Worm (Caenorhabditis elegans) whole organism, midembryonic: ENCODE data around the gene F21D9.8.

Source experiments
- T22C8.4 ChIP-seq: fragments of 200-800 bp; sonication (Bioruptor generic); IDR thresholded peaks from 2 replicates; pipeline ENCODE4 v1.3.6; 2022; ENCODE audit warnings: missing genetic modification characterization, missing compliant biosample characterization
- cog-1 ChIP-seq: sonication (generic microtip); optimal IDR thresholded peaks from 2 replicates; lab custom pipeline; 2016; ENCODE audit warnings: missing genetic modification characterization, missing compliant biosample characterization
- flt-1 ChIP-seq: fragments of 200-800 bp; sonication (Bioruptor generic); IDR thresholded peaks from 2 replicates; pipeline ENCODE4 v1.3.6; 2022; ENCODE audit warnings: missing genetic modification characterization, missing compliant biosample characterization
- klf-2 ChIP-seq: fragments of 200-800 bp; sonication (Bioruptor generic); conservative IDR thresholded peaks from 2 replicates; pipeline ENCODE4 v1.3.6; 2022; ENCODE audit warnings: missing genetic modification reagents, missing genetic modification characterization, missing compliant biosample characterization
- med-1 ChIP-seq: sonication (generic microtip); optimal IDR thresholded peaks from 2 replicates; lab custom pipeline; 2017; ENCODE audit warnings: missing genetic modification characterization, mild to moderate bottlenecking, missing compliant biosample characterization, antibody characterized with exemption, missing genetic modification reagents; ENCODE audit not compliant: insufficient read depth
- ref-1 ChIP-seq: fragments of 200-800 bp; sonication (Bioruptor generic); conservative IDR thresholded peaks from 2 replicates; pipeline ENCODE4 v1.3.6; 2022; ENCODE audit warnings: missing genetic modification reagents, missing genetic modification characterization, missing compliant biosample characterization
- tab-1 ChIP-seq: fragments of 200-800 bp; sonication (Bioruptor generic); IDR thresholded peaks from 2 replicates; pipeline ENCODE4 v1.3.6; 2022; ENCODE audit warnings: missing genetic modification characterization, missing compliant biosample characterization
- ztf-23 ChIP-seq: fragments of 200-800 bp; sonication (Bioruptor generic); IDR thresholded peaks from 2 replicates; pipeline ENCODE4 v1.3.6; 2022; ENCODE audit warnings: missing genetic modification reagents, missing genetic modification characterization, missing compliant biosample characterization
- ztf-29 ChIP-seq: fragments of 200-800 bp; sonication (Bioruptor generic); IDR thresholded peaks from 2 replicates; pipeline ENCODE4 v1.3.6; 2022; ENCODE audit warnings: missing genetic modification reagents, missing genetic modification characterization, missing compliant biosample characterization

Gene F21D9.8

DNA sequence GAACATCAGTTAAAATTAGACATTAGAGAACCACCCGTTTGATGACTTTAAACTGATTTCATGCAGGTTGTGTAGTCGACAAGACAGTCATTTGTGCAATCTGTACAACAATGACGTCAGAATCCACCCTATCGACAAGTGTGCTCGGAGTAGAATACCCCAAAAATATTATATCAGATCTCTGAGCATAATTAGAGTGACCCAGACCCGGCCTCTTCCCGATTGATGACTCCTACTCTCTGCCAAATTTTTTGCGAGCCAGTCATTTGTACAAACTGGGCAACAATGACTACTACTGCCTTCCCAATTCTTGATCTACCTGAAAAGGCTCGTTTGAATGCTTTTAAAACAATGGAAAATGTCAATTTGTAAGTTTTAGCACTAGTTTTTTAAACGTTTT is 39.7 kb downstream of the F21D9.8 start, which contains the start of the genes fbxb-115 and fbxb-1:
TSS of gene fbxb-115 (minus strand) at position 101 of the 400 bp plus-strand sequence.
TSS of gene fbxb-1 (plus strand) at position 226 of the 400 bp plus-strand sequence.
- TF ChIP-seq klf-2 (GFP tag; lab: Robert Waterston, UW), result no peak
- no peak for TF ChIP-seq med-1 (GFP tag; lab: Kevin White, UChicago)
- TF ChIP-seq T22C8.4 (GFP tag; lab: Robert Waterston, UW), result no peak
- no peak for TF ChIP-seq ref-1 (GFP tag; lab: Robert Waterston, UW)
- TF ChIP-seq cog-1 (tag; lab: Kevin White, UChicago), result no peak
- no peak for TF ChIP-seq flt-1 (GFP tag; lab: Robert Waterston, UW)
- TF ChIP-seq ztf-29 (GFP tag; lab: Robert Waterston, UW), result no peak
- no peak for TF ChIP-seq ztf-23 (GFP tag; lab: Robert Waterston, UW)
- no peak for TF ChIP-seq tab-1 (GFP tag; lab: Robert Waterston, UW)

DNA sequence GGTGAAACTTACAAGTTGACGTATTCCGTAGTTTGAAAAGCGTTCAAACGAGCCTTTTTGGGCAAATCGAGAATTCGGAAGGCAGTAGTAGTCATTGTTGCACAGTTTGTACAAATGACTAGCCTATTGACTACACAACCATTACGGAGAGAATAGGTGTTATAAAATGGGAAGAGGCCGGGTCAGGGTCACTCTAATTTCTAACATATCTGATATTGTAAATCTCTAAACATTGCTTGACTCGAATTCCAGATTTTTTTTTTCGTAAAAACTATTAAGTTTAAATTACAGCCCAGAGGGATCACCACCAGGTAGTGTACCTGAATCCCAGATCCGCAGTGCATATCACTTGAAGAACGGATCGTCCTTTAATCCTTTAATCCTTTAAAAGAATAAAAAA is 42.6 kb downstream of the F21D9.8 start, which contains the start of gene fbxb-2:
TSS of gene fbxb-2 (minus strand) at position 101 of the 400 bp plus-strand sequence.
- TF ChIP-seq cog-1 (tag; lab: Kevin White, UChicago), result no peak
- no peak for TF ChIP-seq ztf-29 (GFP tag; lab: Robert Waterston, UW)
- TF ChIP-seq tab-1 (GFP tag; lab: Robert Waterston, UW), result no peak
- no peak for TF ChIP-seq klf-2 (GFP tag; lab: Robert Waterston, UW)
- no peak for TF ChIP-seq flt-1 (GFP tag; lab: Robert Waterston, UW)
- TF ChIP-seq ref-1 (GFP tag; lab: Robert Waterston, UW), result no peak
- TF ChIP-seq T22C8.4 (GFP tag; lab: Robert Waterston, UW), result no peak
- TF ChIP-seq med-1 (GFP tag; lab: Kevin White, UChicago), result no peak
- TF ChIP-seq ztf-23 (GFP tag; lab: Robert Waterston, UW), result no peak

DNA sequence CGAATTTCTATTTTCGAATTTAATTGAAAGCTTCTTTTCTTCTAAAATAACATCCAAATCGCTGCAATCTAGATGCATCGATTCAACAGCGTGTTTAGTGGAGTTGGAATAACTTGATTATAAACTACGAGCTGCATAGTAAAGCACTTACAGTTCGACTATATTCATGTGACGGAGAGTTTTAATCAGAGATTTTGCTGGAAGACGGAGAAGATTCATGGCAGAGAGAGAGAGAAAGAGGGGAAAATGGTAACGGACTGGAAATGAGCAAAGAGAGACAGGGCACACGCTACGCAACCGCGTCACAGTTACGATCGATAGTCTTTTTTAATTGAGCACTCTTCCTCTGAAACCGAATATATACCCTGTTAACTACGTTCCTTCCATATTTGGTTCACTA is 46.3 kb downstream of the F21D9.8 start, which contains the start of gene fbxb-116:
TSS of gene fbxb-116 (plus strand) at position 301 of the 400 bp plus-strand sequence.
- no peak for TF ChIP-seq med-1 (GFP tag; lab: Kevin White, UChicago)
- no peak for TF ChIP-seq tab-1 (GFP tag; lab: Robert Waterston, UW)
- no peak for TF ChIP-seq T22C8.4 (GFP tag; lab: Robert Waterston, UW)
- TF ChIP-seq klf-2 (GFP tag; lab: Robert Waterston, UW), result no peak
- no peak for TF ChIP-seq cog-1 (tag; lab: Kevin White, UChicago)
- TF ChIP-seq ztf-29 (GFP tag; lab: Robert Waterston, UW), result no peak
- no peak for TF ChIP-seq flt-1 (GFP tag; lab: Robert Waterston, UW)
- TF ChIP-seq ref-1 (GFP tag; lab: Robert Waterston, UW), result no peak
- TF ChIP-seq ztf-23 (GFP tag; lab: Robert Waterston, UW), result no peak

DNA sequence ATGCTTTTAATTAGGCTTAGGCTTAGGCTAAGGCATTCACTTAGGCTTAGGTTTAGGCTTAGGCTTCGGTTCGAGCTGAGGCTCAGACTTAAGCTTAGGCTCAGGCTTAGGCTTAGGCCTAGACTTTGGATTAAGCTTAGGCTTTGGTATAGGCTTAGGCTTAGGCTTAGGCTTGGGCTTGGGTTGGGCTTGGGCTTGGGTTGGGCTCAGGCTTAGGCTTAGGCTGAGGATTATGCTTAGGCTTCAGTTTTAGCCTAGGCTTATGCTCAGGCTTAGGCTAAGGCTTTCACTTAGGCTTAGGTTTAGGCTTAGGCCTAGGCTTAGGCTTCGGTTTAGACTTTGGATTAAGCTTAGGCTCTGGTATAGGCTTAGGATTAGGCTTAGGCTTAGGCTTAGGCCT is 48.6 kb downstream of the F21D9.8 start:
- TF ChIP-seq ztf-23 (GFP tag; lab: Robert Waterston, UW) (0 out of 2 replicates have a peak, but pooled peaks have one; percentile 13), tab-1 (GFP tag; lab: Robert Waterston, UW) (peak; percentile 58; the same call in 1 of the 2 replicates), klf-2 (GFP tag; lab: Robert Waterston, UW) (no peak), ref-1 (GFP tag; lab: Robert Waterston, UW) (no peak)

ce11 chrV:19230413-19230812 is 49.4 kb downstream of the F21D9.8 start, which contains the start of gene sqst-3:
TSS of gene sqst-3 (plus strand) at chrV:19230782.
- TF ChIP-seq flt-1 (GFP tag; lab: Robert Waterston, UW) (no peak), ref-1 (GFP tag; lab: Robert Waterston, UW) (no peak), klf-2 (GFP tag; lab: Robert Waterston, UW) (no peak), T22C8.4 (GFP tag; lab: Robert Waterston, UW) (no peak), ztf-23 (GFP tag; lab: Robert Waterston, UW) (no peak), med-1 (GFP tag; lab: Kevin White, UChicago) (no peak), ztf-29 (GFP tag; lab: Robert Waterston, UW) (no peak), tab-1 (GFP tag; lab: Robert Waterston, UW) (no peak), cog-1 (tag; lab: Kevin White, UChicago) (no peak)
